Worm (Caenorhabditis elegans) whole organism, L2 larva: ENCODE measurements around the gene clec-250.
A peak's percentile ranks its signal among the peaks of the same experiment; 100 is the strongest.

ENCODE experiments used
- F13H6.1 ChIP-seq: sonication (generic microtip); optimal IDR thresholded peaks from 2 replicates; lab custom pipeline; 2016; ENCODE audit warnings: missing genetic modification characterization, missing compliant biosample characterization
- Y55F3AM.14 ChIP-seq: fragments of 200-800 bp; sonication (Bioruptor generic); optimal IDR thresholded peaks from 2 replicates; lab custom pipeline; 2018; ENCODE audit warnings: mild to moderate bottlenecking, missing genetic modification characterization, missing compliant biosample characterization
- alr-1 ChIP-seq: fragments of 150-350 bp; optimal IDR thresholded peaks from 2 replicates; lab custom pipeline; 2014; ENCODE audit warnings: missing biosample characterization, missing genetic modification characterization
- aly-2 ChIP-seq: fragments of 150-350 bp; optimal IDR thresholded peaks from 2 replicates; lab custom pipeline; 2014; ENCODE audit warnings: missing biosample characterization, missing genetic modification characterization
- blmp-1 ChIP-seq: sonication (generic microtip); optimal IDR thresholded peaks from 2 replicates; lab custom pipeline; 2017; ENCODE audit warnings: missing genetic modification characterization, mild to moderate bottlenecking, missing compliant biosample characterization, antibody characterized with exemption, moderate library complexity; ENCODE audit not compliant: insufficient read depth
- ceh-82 ChIP-seq: fragments of 150-350 bp; optimal IDR thresholded peaks from 2 replicates; lab custom pipeline; 2014; ENCODE audit warnings: missing biosample characterization, missing genetic modification characterization
- dmd-4 ChIP-seq: sonication (generic microtip); optimal IDR thresholded peaks from 2 replicates; lab custom pipeline; 2017; ENCODE audit warnings: missing biosample characterization, missing genetic modification characterization
- fos-1 ChIP-seq: fragments of 150-350 bp; optimal IDR thresholded peaks from 2 replicates; lab custom pipeline; 2014; ENCODE audit warnings: missing biosample characterization, missing genetic modification characterization
- gmeb-1 ChIP-seq: fragments of 150-350 bp; optimal IDR thresholded peaks from 2 replicates; lab custom pipeline; 2014; ENCODE audit warnings: missing biosample characterization, missing genetic modification characterization
- lin-11 ChIP-seq: fragments of 150-350 bp; sonication (generic microtip); optimal IDR thresholded peaks from 2 replicates; lab custom pipeline; 2014; ENCODE audit warnings: missing biosample characterization, missing genetic modification characterization, inconsistent platforms, mixed read lengths
- lin-13 ChIP-seq: fragments of 150-350 bp; optimal IDR thresholded peaks from 2 replicates; lab custom pipeline; 2014; ENCODE audit warnings: missing biosample characterization, missing genetic modification reagents, missing genetic modification characterization
- lin-39 ChIP-seq: fragments of 150-350 bp; optimal IDR thresholded peaks from 2 replicates; lab custom pipeline; 2014; ENCODE audit warnings: missing biosample characterization, missing genetic modification reagents, missing genetic modification characterization
- lsy-2 ChIP-seq, 2 experiments: fragments of 150-350 bp in 1 of 2; sonication (generic microtip) in 1 of 2; optimal IDR thresholded peaks; 2 replicates each; lab custom pipeline; 2014 to 2017; ENCODE audit warnings: missing biosample characterization in 2 of 2, missing genetic modification characterization in 2 of 2
- mbf-1 ChIP-seq: sonication (generic microtip); optimal IDR thresholded peaks from 2 replicates; lab custom pipeline; 2017; ENCODE audit warnings: missing biosample characterization, missing genetic modification characterization
- mdl-1 ChIP-seq, 2 experiments: fragments of 150-350 bp in 1 of 2; sonication (generic microtip) in 1 of 2; optimal IDR thresholded peaks; 2 replicates each; lab custom pipeline; 2017; ENCODE audit warnings: missing biosample characterization in 2 of 2, missing genetic modification characterization in 2 of 2
- nhr-11 ChIP-seq: fragments of 150-350 bp; optimal IDR thresholded peaks from 2 replicates; lab custom pipeline; 2014; ENCODE audit warnings: missing biosample characterization, missing genetic modification characterization
- nhr-12 ChIP-seq: fragments of 150-350 bp; optimal IDR thresholded peaks from 2 replicates; lab custom pipeline; 2014; ENCODE audit warnings: missing biosample characterization, missing genetic modification characterization
- nhr-21 ChIP-seq: fragments of 150-350 bp; optimal IDR thresholded peaks from 2 replicates; lab custom pipeline; 2014; ENCODE audit warnings: missing biosample characterization, missing genetic modification characterization
- nhr-23 ChIP-seq: fragments of 150-350 bp; optimal IDR thresholded peaks from 2 replicates; lab custom pipeline; 2014; ENCODE audit warnings: missing biosample characterization, missing genetic modification reagents, missing genetic modification characterization
- nhr-25 ChIP-seq: fragments of 150-350 bp; sonication (generic microtip); optimal IDR thresholded peaks from 3 replicates; lab custom pipeline; 2014; ENCODE audit warnings: missing biosample characterization, missing genetic modification characterization
- nhr-6 ChIP-seq: fragments of 150-350 bp; optimal IDR thresholded peaks from 2 replicates; lab custom pipeline; 2014; ENCODE audit warnings: missing biosample characterization, missing genetic modification characterization
- peb-1 ChIP-seq: fragments of 150-350 bp; optimal IDR thresholded peaks from 2 replicates; lab custom pipeline; 2014; ENCODE audit warnings: missing biosample characterization, missing genetic modification characterization
- sem-4 ChIP-seq: fragments of 150-350 bp; optimal IDR thresholded peaks from 2 replicates; lab custom pipeline; 2014; ENCODE audit warnings: missing biosample characterization, missing genetic modification reagents, missing genetic modification characterization
- skn-1 ChIP-seq: sonication (generic microtip); optimal IDR thresholded peaks from 2 replicates; lab custom pipeline; 2017; ENCODE audit warnings: missing biosample characterization, missing genetic modification characterization
- sma-3 ChIP-seq: sonication (generic microtip); optimal IDR thresholded peaks from 2 replicates; lab custom pipeline; 2016; ENCODE audit warnings: missing genetic modification reagents, missing genetic modification characterization, missing compliant biosample characterization
- sma-9 ChIP-seq, 2 experiments: fragments of 150-350 bp in 1 of 2; sonication (generic microtip) in 1 of 2; optimal IDR thresholded peaks; 2 replicates each; lab custom pipeline; 2014 to 2016; ENCODE audit warnings: missing genetic modification characterization in 2 of 2, mild to moderate bottlenecking in 1 of 2, missing biosample characterization in 1 of 2, missing compliant biosample characterization in 1 of 2, missing genetic modification reagents in 1 of 2, moderate library complexity in 1 of 2
- unc-62 ChIP-seq: fragments of 150-350 bp; optimal IDR thresholded peaks from 2 replicates; lab custom pipeline; 2014; ENCODE audit warnings: missing biosample characterization, missing genetic modification reagents, missing genetic modification characterization
- zag-1 ChIP-seq: fragments of 150-350 bp; optimal IDR thresholded peaks from 2 replicates; lab custom pipeline; 2014; ENCODE audit warnings: missing biosample characterization, missing genetic modification characterization
- ztf-11 ChIP-seq: sonication (generic microtip); optimal IDR thresholded peaks from 2 replicates; lab custom pipeline; 2017; ENCODE audit warnings: missing biosample characterization, missing genetic modification characterization
- ztf-4 ChIP-seq: fragments of 150-350 bp; optimal IDR thresholded peaks from 2 replicates; lab custom pipeline; 2014; ENCODE audit warnings: missing biosample characterization, missing genetic modification characterization

clec-250 gene

DNA sequence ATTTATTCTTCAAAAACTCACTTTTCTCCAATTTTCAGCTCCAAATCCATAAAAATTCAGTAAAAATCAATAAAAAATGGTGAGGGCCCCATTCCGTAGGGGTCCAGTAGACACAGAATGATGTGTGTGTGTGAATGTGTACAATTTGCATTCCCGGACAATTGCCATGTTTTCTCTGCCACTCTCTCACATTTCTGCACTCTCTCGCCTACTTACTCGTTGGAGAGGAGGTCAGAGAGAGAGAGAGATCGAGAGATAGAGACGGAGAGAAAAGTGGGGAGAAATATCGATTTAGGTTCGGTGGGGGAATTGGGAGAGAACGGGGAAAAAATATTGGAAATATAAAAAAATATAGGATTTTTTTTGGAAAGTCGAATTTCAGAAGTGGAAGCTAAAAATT lies 18.4 kb downstream of the clec-250 start (continued):
- TF ChIP-seq ceh-82 (tag; lab: Kevin White, UChicago): peak; percentile 34
- TF ChIP-seq mdl-1 (tag; optimal IDR thresholded peaks at IDR 0.05; lab: Kevin White, UChicago): peak; percentile 16 to 66
- no peak for TF ChIP-seq mbf-1 (tag; lab: Kevin White, UChicago)
- peak; percentile 58 for TF ChIP-seq nhr-21
- TF ChIP-seq fos-1 (tag; lab: Kevin White, UChicago): peak; percentile 70
- TF ChIP-seq peb-1 (tag; lab: Kevin White, UChicago): no peak
- TF ChIP-seq gmeb-1 (tag; lab: Kevin White, UChicago): peak; percentile 85
- peak; percentile 89 for TF ChIP-seq F13H6.1 (tag; lab: Kevin White, UChicago)
- TF ChIP-seq blmp-1 (tag; lab: Kevin White, UChicago): no peak
- TF ChIP-seq alr-1 (tag; lab: Kevin White, UChicago): no peak
- TF ChIP-seq lsy-2 (tag; optimal IDR thresholded peaks at IDR 0.05; lab: Kevin White, UChicago): peak; percentile 72 to 92
- peak; percentile 72 for TF ChIP-seq zag-1 (tag; lab: Kevin White, UChicago)
- TF ChIP-seq dmd-4: no peak
- no peak for TF ChIP-seq nhr-11 (tag; lab: Kevin White, UChicago)
- no peak for TF ChIP-seq lin-11
- peak; percentile 79 for TF ChIP-seq lin-13 (GFP tag; lab: Kevin White, UChicago)
- TF ChIP-seq ztf-11 (tag; lab: Kevin White, UChicago): no peak
- peak; percentile 67 for TF ChIP-seq nhr-6 (tag; lab: Kevin White, UChicago)

DNA sequence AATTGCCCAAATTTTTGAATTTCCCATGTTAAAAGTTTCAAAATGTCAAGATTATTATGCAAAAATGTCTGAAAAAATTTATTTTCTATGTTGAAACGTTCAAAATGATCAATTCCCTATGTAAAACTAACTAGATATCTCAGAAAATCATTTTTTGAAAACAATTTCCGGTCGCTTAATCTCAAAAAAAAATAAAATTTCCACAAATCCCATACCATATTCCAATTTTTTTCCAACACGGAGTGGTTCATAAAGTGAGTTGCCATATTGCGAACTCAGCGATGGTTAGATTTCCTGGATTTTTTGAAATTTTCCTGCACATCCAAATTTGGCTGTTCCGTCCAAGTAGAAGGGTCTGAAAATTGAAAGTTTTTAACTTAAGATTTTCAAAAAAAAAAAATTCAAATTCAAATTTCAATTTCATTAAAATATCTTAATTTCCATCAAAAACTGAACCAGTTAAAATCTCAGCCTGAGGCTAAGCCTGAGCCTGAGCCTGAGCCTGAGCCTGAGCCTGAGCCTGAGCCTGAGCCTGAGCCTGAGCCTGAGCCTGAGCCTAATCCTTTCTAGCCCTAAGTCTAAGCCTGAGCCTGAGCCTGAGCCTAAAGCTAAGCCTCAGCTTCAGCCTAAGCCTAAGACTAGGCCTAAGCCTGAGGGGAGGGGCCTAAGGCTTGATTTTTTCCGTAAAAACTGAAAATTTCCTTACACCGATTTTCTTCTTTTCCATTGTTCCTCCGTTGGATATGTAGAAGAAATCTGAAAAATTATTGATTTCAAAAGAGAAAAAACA lies 19.3 kb downstream of the clec-250 start:
- TF ChIP-seq lsy-2 (tag; optimal IDR thresholded peaks at IDR 0.05; lab: Kevin White, UChicago) (no peak), zag-1 (tag; lab: Kevin White, UChicago) (no peak), peb-1 (tag; lab: Kevin White, UChicago) (no peak), sem-4 (tag; lab: Kevin White, UChicago) (no peak), nhr-23 (tag; lab: Kevin White, UChicago) (no peak), nhr-25 (tag; lab: Kevin White, UChicago) (no peak), lin-11 (no peak), skn-1 (tag; lab: Kevin White, UChicago) (no peak), aly-2 (no peak), sma-3 (no peak), gmeb-1 (tag; lab: Kevin White, UChicago) (no peak), ztf-11 (tag; lab: Kevin White, UChicago) (no peak), unc-62 (GFP tag; lab: Kevin White, UChicago) (no peak), ztf-4 (tag; lab: Kevin White, UChicago) (no peak), nhr-12 (no peak), sma-9 (GFP tag; optimal IDR thresholded peaks at IDR 0.05; lab: Kevin White, UChicago) (no peak), sma-9 (tag; optimal IDR thresholded peaks at IDR 0.05; lab: Kevin White, UChicago) (no peak)

DNA sequence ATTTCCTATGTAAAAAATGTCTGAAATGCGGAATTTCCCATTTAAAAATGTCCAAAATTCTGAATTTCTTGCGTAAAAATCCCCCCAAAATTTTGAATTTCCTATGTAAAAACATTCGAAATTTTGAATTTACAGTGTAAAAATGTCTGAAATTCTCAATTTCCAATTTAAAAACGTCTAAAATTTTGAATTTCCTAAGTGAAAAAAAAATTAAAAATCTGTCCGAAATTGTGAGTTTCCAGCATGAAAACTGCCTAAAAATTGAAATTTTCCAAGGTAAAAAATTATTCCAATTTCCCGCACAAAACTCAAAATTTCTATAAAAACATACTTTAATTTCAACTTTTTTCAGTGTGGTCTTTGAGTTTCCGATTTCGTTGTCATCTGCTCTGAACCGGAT lies 20.1 kb downstream of the clec-250 start:
- TF ChIP-seq sma-9 (GFP tag; optimal IDR thresholded peaks at IDR 0.05; lab: Kevin White, UChicago) (no peak), sma-9 (tag; optimal IDR thresholded peaks at IDR 0.05; lab: Kevin White, UChicago) (no peak), mdl-1 (tag; optimal IDR thresholded peaks at IDR 0.05; lab: Kevin White, UChicago) (no peak)

DNA sequence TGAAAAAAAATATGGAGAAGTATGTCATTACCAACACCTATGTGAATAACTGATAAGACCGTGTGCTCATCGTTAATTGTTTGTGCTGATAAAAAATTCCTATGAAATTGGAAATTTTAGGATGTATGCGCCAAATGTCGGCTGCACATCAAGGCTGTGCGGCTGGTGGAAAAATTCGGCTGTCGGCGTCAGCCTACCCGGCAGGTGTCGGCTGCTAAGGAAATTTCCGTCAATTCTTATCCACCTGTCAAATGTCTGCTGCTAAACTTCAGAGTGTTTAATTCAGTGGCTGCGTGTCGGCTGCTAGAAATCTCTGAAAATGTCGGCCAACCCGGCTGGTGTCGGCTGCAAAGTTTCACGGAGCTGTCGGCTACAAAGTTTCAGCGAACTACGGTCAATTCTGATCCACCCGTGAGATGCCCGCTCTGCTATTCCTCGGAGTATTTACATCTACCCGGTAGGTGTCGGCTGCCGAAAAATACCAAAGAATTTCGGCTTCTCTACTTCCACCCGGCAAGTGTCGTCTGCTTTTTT lies 22.0 kb downstream of the clec-250 start, which contains the start of gene Y17D7C.2:
Y17D7C.2 (minus strand) TSS at position 32 of the 534 bp plus-strand sequence.
- TF ChIP-seq Y55F3AM.14 (no peak), fos-1 (tag; lab: Kevin White, UChicago) (peak; percentile 91)
- TF ChIP-seq, all 48 proteins: peak for 1

DNA sequence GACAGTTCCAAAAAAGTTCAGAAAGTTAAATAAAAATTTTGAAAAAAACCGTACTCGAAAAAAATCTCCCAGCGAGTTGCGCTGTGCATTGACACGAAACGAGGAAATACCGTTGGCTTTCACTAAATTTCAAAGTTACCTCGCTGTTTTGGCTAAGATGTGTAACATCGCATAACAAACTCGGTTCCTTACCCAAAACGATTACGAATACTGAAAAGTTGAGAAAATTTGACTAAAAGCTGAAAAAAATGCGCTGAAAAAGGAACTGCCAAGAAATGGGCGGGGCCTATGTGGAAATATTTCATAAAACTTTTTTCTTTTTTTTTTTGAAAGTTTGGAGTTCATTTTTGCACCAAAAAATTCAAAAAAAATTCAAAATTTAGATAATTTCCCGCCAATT lies 22.6 kb downstream of the clec-250 start:
- peak; percentile 34 for TF ChIP-seq nhr-23 (tag; lab: Kevin White, UChicago)
- no peak for TF ChIP-seq lin-39 (tag; lab: Kevin White, UChicago)
